Worm (Caenorhabditis elegans) whole organism, L4 larva: ENCODE data around the gene K10D11.3.

Experiments used
- D1046.2 ChIP-seq: fragments of 200-800 bp; sonication (Bioruptor generic); IDR thresholded peaks from 2 replicates; pipeline ENCODE4 v1.3.6; 2022; ENCODE audit warnings: missing genetic modification characterization, missing compliant biosample characterization
- R02D3.7 ChIP-seq: fragments of 150-350 bp; sonication (generic microtip); optimal IDR thresholded peaks from 3 replicates; lab custom pipeline; 2014; ENCODE audit warnings: missing biosample characterization, missing genetic modification characterization
- T26A8.4 ChIP-seq: fragments of 200-800 bp; sonication (Bioruptor generic); IDR thresholded peaks from 2 replicates; pipeline ENCODE4 v1.3.6; 2022; ENCODE audit warnings: missing genetic modification characterization, missing compliant biosample characterization
- Y105C5A.15 ChIP-seq: fragments of 200-800 bp; sonication (Bioruptor generic); IDR thresholded peaks from 2 replicates; pipeline ENCODE4 v1.3.6; 2022; ENCODE audit warnings: missing genetic modification characterization, missing compliant biosample characterization
- Y48G9A.11 ChIP-seq: fragments of 200-800 bp; sonication (Bioruptor generic); IDR thresholded peaks from 2 replicates; pipeline ENCODE4 v1.3.6; 2022; ENCODE audit warnings: missing genetic modification reagents, missing genetic modification characterization, missing compliant biosample characterization
- aha-1 ChIP-seq: fragments of 150-350 bp; peaks from one replicate; lab custom pipeline; 2014; ENCODE audit warnings: missing biosample characterization, missing genetic modification characterization
- ama-1 ChIP-seq: fragments of 150-350 bp; optimal IDR thresholded peaks from 2 replicates; lab custom pipeline; 2014; ENCODE audit warnings: inconsistent platforms, mixed read lengths
- arid-1 ChIP-seq: fragments of 200-800 bp; sonication (Bioruptor generic); conservative IDR thresholded peaks from 2 replicates; pipeline ENCODE4 v1.3.6; 2022; ENCODE audit warnings: missing genetic modification reagents, missing genetic modification characterization, missing compliant biosample characterization
- attf-4 ChIP-seq: sonication (generic microtip); optimal IDR thresholded peaks from 3 replicates; lab custom pipeline; 2017; ENCODE audit warnings: missing biosample characterization, missing genetic modification characterization
- ceh-44 ChIP-seq: fragments of 200-800 bp; sonication (Bioruptor generic); IDR thresholded peaks from 2 replicates; pipeline ENCODE4 v1.3.6; 2022; ENCODE audit warnings: missing genetic modification reagents, missing genetic modification characterization, missing compliant biosample characterization
- ceh-62 ChIP-seq: sonication (generic microtip); optimal IDR thresholded peaks from 2 replicates; lab custom pipeline; 2017; ENCODE audit warnings: missing biosample characterization, missing genetic modification characterization
- ceh-82 ChIP-seq: sonication (generic microtip); optimal IDR thresholded peaks from 2 replicates; lab custom pipeline; 2017; ENCODE audit warnings: missing biosample characterization, missing genetic modification characterization
- ces-1 ChIP-seq: fragments of 150-350 bp; sonication (generic microtip); optimal IDR thresholded peaks from 4 replicates; lab custom pipeline; 2014; ENCODE audit warnings: missing biosample characterization, missing genetic modification reagents, missing genetic modification characterization
- cey-2 ChIP-seq: sonication (generic microtip); optimal IDR thresholded peaks from 3 replicates; lab custom pipeline; 2017; ENCODE audit warnings: missing genetic modification characterization, mild to moderate bottlenecking, missing compliant biosample characterization, antibody characterized with exemption, borderline replicate concordance; ENCODE audit not compliant: insufficient read depth
- ctbp-1 ChIP-seq: fragments of 200-800 bp; sonication (Bioruptor generic); IDR thresholded peaks from 2 replicates; pipeline ENCODE4 v1.3.6; 2022; ENCODE audit warnings: missing genetic modification reagents, missing genetic modification characterization, missing compliant biosample characterization
- daf-12 ChIP-seq: fragments of 150-350 bp; optimal IDR thresholded peaks from 2 replicates; lab custom pipeline; 2014; ENCODE audit warnings: missing biosample characterization, missing genetic modification reagents, missing genetic modification characterization
- daf-16 ChIP-seq, 3 experiments: sonication (generic microtip); optimal IDR thresholded peaks; 2 replicates each; lab custom pipeline; 2016 to 2017; ENCODE audit warnings: missing genetic modification characterization in 3 of 3, missing genetic modification reagents in 3 of 3, mild to moderate bottlenecking in 2 of 3, missing compliant biosample characterization in 2 of 3, missing biosample characterization in 1 of 3, moderate library complexity in 1 of 3
- daf-19 ChIP-seq: fragments of 200-800 bp; sonication (Bioruptor generic); conservative IDR thresholded peaks from 2 replicates; pipeline ENCODE4 v1.3.6; 2022; ENCODE audit warnings: missing genetic modification characterization, missing compliant biosample characterization
- dmd-6 ChIP-seq: fragments of 200-800 bp; sonication (Bioruptor generic); IDR thresholded peaks from 2 replicates; pipeline ENCODE4 v1.3.6; 2022; ENCODE audit warnings: missing genetic modification reagents, missing genetic modification characterization, missing compliant biosample characterization
- dmd-9 ChIP-seq: fragments of 200-800 bp; sonication (Bioruptor generic); IDR thresholded peaks from 2 replicates; pipeline ENCODE4 v1.3.6; 2022; ENCODE audit warnings: missing genetic modification reagents, missing genetic modification characterization, missing compliant biosample characterization
- dpl-1 ChIP-seq: fragments of 150-350 bp; optimal IDR thresholded peaks from 2 replicates; lab custom pipeline; 2014; ENCODE audit warnings: missing biosample characterization, missing genetic modification reagents, missing genetic modification characterization
- dve-1 ChIP-seq: sonication (generic microtip); optimal IDR thresholded peaks from 2 replicates; lab custom pipeline; 2017; ENCODE audit warnings: antibody characterized with exemption, mild to moderate bottlenecking, missing genetic modification characterization, missing compliant biosample characterization; ENCODE audit not compliant: insufficient read depth
- jun-1 ChIP-seq: fragments of 150-350 bp; optimal IDR thresholded peaks from 2 replicates; lab custom pipeline; 2014; ENCODE audit warnings: missing biosample characterization, missing genetic modification reagents, missing genetic modification characterization
- lin-1 ChIP-seq: fragments of 200-800 bp; sonication (Bioruptor generic); IDR thresholded peaks from 2 replicates; pipeline ENCODE4 v1.3.6; 2022; ENCODE audit warnings: missing genetic modification reagents, missing genetic modification characterization, missing compliant biosample characterization
- lin-13 ChIP-seq: fragments of 150-350 bp; optimal IDR thresholded peaks from 2 replicates; lab custom pipeline; 2014; ENCODE audit warnings: missing biosample characterization, missing genetic modification reagents, missing genetic modification characterization
- mes-2 ChIP-seq: sonication (generic microtip); optimal IDR thresholded peaks from 2 replicates; lab custom pipeline; 2016; ENCODE audit warnings: missing genotype, mild to moderate bottlenecking, missing genetic modification characterization, missing compliant biosample characterization; ENCODE audit not compliant: poor library complexity, severe bottlenecking
- mxl-2 ChIP-seq: fragments of 200-800 bp; sonication (Bioruptor generic); conservative IDR thresholded peaks from 2 replicates; pipeline ENCODE4 v1.3.6; 2022; ENCODE audit warnings: missing genetic modification reagents, missing genetic modification characterization, missing compliant biosample characterization
- mxl-3 ChIP-seq: fragments of 200-800 bp; sonication (Bioruptor generic); optimal IDR thresholded peaks from 2 replicates; lab custom pipeline; 2018; ENCODE audit warnings: mild to moderate bottlenecking, missing genetic modification characterization, missing compliant biosample characterization
- nhr-10 ChIP-seq: fragments of 150-350 bp; optimal IDR thresholded peaks from 2 replicates; lab custom pipeline; 2014; ENCODE audit warnings: missing biosample characterization, missing genetic modification characterization
- nhr-102 ChIP-seq: sonication (generic microtip); optimal IDR thresholded peaks from 2 replicates; lab custom pipeline; 2016; ENCODE audit warnings: mild to moderate bottlenecking, missing genetic modification characterization, moderate library complexity, missing compliant biosample characterization
- nhr-11 ChIP-seq: fragments of 150-350 bp; optimal IDR thresholded peaks from 2 replicates; lab custom pipeline; 2014; ENCODE audit warnings: missing biosample characterization, missing genetic modification characterization
- nhr-237 ChIP-seq: sonication (generic microtip); optimal IDR thresholded peaks from 2 replicates; lab custom pipeline; 2017; ENCODE audit warnings: missing biosample characterization, missing genetic modification characterization
- nhr-25 ChIP-seq: sonication (generic microtip); optimal IDR thresholded peaks from 2 replicates; lab custom pipeline; 2017; ENCODE audit warnings: missing genetic modification characterization, mild to moderate bottlenecking, missing compliant biosample characterization, antibody characterized with exemption, moderate library complexity, borderline replicate concordance; ENCODE audit not compliant: insufficient read depth
- nhr-28 ChIP-seq: fragments of 150-350 bp; optimal IDR thresholded peaks from 2 replicates; lab custom pipeline; 2014; ENCODE audit warnings: missing biosample characterization, missing genetic modification characterization
- nhr-41 ChIP-seq: fragments of 200-800 bp; sonication (Bioruptor generic); IDR thresholded peaks from 2 replicates; pipeline ENCODE4 v1.3.6; 2022; ENCODE audit warnings: missing genetic modification reagents, missing genetic modification characterization, missing compliant biosample characterization
- nhr-42 ChIP-seq: fragments of 200-800 bp; sonication (Bioruptor generic); IDR thresholded peaks from 2 replicates; pipeline ENCODE4 v1.3.6; 2022; ENCODE audit warnings: missing genetic modification characterization, missing compliant biosample characterization
- nhr-77 ChIP-seq: fragments of 150-350 bp; optimal IDR thresholded peaks from 2 replicates; lab custom pipeline; 2014; ENCODE audit warnings: missing biosample characterization, missing genetic modification characterization
- php-3 ChIP-seq: fragments of 200-800 bp; sonication (Bioruptor generic); IDR thresholded peaks from 2 replicates; pipeline ENCODE4 v1.3.6; 2022; ENCODE audit warnings: missing genetic modification reagents, missing genetic modification characterization, missing compliant biosample characterization
- pqm-1 ChIP-seq: sonication (generic microtip); optimal IDR thresholded peaks from 2 replicates; lab custom pipeline; 2017; ENCODE audit warnings: missing biosample characterization, missing genetic modification characterization
- rbr-2 ChIP-seq: sonication (generic microtip); optimal IDR thresholded peaks from 2 replicates; lab custom pipeline; 2016; ENCODE audit warnings: missing genotype, missing genetic modification characterization, missing compliant biosample characterization
- snpc-1.2 ChIP-seq: fragments of 200-800 bp; sonication (Bioruptor generic); IDR thresholded peaks from 2 replicates; pipeline ENCODE4 v1.3.6; 2022; ENCODE audit warnings: missing genetic modification reagents, missing genetic modification characterization, missing compliant biosample characterization
- snpc-4 ChIP-seq: fragments of 150-350 bp; optimal IDR thresholded peaks from 2 replicates; lab custom pipeline; 2014; ENCODE audit warnings: missing biosample characterization, missing genetic modification characterization
- spr-3 ChIP-seq: fragments of 200-800 bp; sonication (Bioruptor generic); optimal IDR thresholded peaks from 2 replicates; lab custom pipeline; 2018; ENCODE audit warnings: mild to moderate bottlenecking, missing genetic modification characterization, missing compliant biosample characterization
- tag-97 ChIP-seq: fragments of 200-800 bp; sonication (Bioruptor generic); IDR thresholded peaks from 2 replicates; pipeline ENCODE4 v1.3.6; 2022; ENCODE audit warnings: missing genetic modification characterization, missing compliant biosample characterization
- tra-1 ChIP-seq: fragments of 200-800 bp; sonication (Bioruptor generic); IDR thresholded peaks from 2 replicates; pipeline ENCODE4 v1.3.6; 2022; ENCODE audit warnings: missing genetic modification reagents, missing genetic modification characterization, missing compliant biosample characterization
- vab-7 ChIP-seq: fragments of 200-800 bp; sonication (Bioruptor generic); IDR thresholded peaks from 2 replicates; pipeline ENCODE4 v1.3.6; 2022; ENCODE audit warnings: missing genetic modification reagents, missing genetic modification characterization, missing compliant biosample characterization
- zfp-2 ChIP-seq: sonication (generic microtip); optimal IDR thresholded peaks from 2 replicates; lab custom pipeline; 2016; ENCODE audit warnings: mild to moderate bottlenecking, missing genetic modification characterization, missing compliant biosample characterization
- zfp-3 ChIP-seq: fragments of 200-800 bp; sonication (Bioruptor generic); conservative IDR thresholded peaks from 2 replicates; pipeline ENCODE4 v1.3.6; 2022; ENCODE audit warnings: missing genetic modification reagents, missing genetic modification characterization, missing compliant biosample characterization
- zip-2 ChIP-seq: fragments of 150-350 bp; optimal IDR thresholded peaks from 2 replicates; lab custom pipeline; 2014; ENCODE audit warnings: missing biosample characterization, missing genetic modification characterization
- ztf-7 ChIP-seq: fragments of 150-350 bp; optimal IDR thresholded peaks from 2 replicates; lab custom pipeline; 2014; ENCODE audit warnings: missing biosample characterization, missing genetic modification characterization

Gene K10D11.3

ce11 chrIV:13028746-13029673, 43.1 kb upstream of the K10D11.3 start:
- TF ChIP-seq mxl-2 (GFP tag; lab: Robert Waterston, UW): no peak
- TF ChIP-seq zfp-3: no peak
- no peak for TF ChIP-seq dmd-6 (GFP tag; lab: Robert Waterston, UW)
- no peak for TF ChIP-seq mxl-3 (GFP tag; lab: Kevin White, UChicago)
- TF ChIP-seq arid-1 (GFP tag; lab: Robert Waterston, UW): no peak
- no peak for TF ChIP-seq tra-1
- no peak for TF ChIP-seq ces-1 (GFP tag; lab: Kevin White, UChicago)
- no peak for TF ChIP-seq lin-1 (GFP tag; lab: Robert Waterston, UW)
- TF ChIP-seq daf-19 (GFP tag; lab: Robert Waterston, UW): no peak
- peak; percentile 16 for TF ChIP-seq mes-2 (tag; lab: Kevin White, UChicago)
- no peak for TF ChIP-seq lin-13
- no peak for TF ChIP-seq dpl-1 (GFP tag; lab: Kevin White, UChicago)
- TF ChIP-seq T26A8.4 (GFP tag; lab: Robert Waterston, UW): no peak
- TF ChIP-seq nhr-25 (tag; lab: Kevin White, UChicago): no peak
- TF ChIP-seq zfp-2 (tag; lab: Kevin White, UChicago): no peak
- no peak for TF ChIP-seq nhr-77 (tag; lab: Kevin White, UChicago)
- no peak for TF ChIP-seq Y48G9A.11 (GFP tag; lab: Robert Waterston, UW)
- TF ChIP-seq nhr-102 (tag; lab: Kevin White, UChicago): no peak
- peak; percentile 32 for TF ChIP-seq aha-1 (tag; lab: Kevin White, UChicago)
- no peak for TF ChIP-seq dmd-9 (GFP tag; lab: Robert Waterston, UW)
- TF ChIP-seq tag-97 (GFP tag; lab: Robert Waterston, UW): no peak
- no peak for TF ChIP-seq nhr-10
- TF ChIP-seq ztf-7 (tag; lab: Kevin White, UChicago): no peak
- TF ChIP-seq Y105C5A.15 (GFP tag; lab: Robert Waterston, UW): no peak
- no peak for TF ChIP-seq ceh-62 (tag; lab: Kevin White, UChicago)
- no peak for TF ChIP-seq zip-2 (tag; lab: Kevin White, UChicago)
- TF ChIP-seq rbr-2 (tag; lab: Kevin White, UChicago): no peak
- no peak for TF ChIP-seq nhr-41 (GFP tag; lab: Robert Waterston, UW)
- TF ChIP-seq snpc-1.2 (GFP tag; lab: Robert Waterston, UW): peak; percentile 38; the same call in 1 of the 2 replicates
- TF ChIP-seq spr-3 (GFP tag; lab: Kevin White, UChicago): no peak
- TF ChIP-seq daf-16 (GFP tag; optimal IDR thresholded peaks at IDR 0.05; lab: Kevin White, UChicago): no peak
- TF ChIP-seq daf-16 (tag; optimal IDR thresholded peaks at IDR 0.05; lab: Kevin White, UChicago): peak; percentile 6
- TF ChIP-seq D1046.2: no peak
- TF ChIP-seq nhr-42 (GFP tag; lab: Robert Waterston, UW): no peak
- peak; percentile 56 for TF ChIP-seq pqm-1 (tag; lab: Kevin White, UChicago)
- TF ChIP-seq nhr-28 (tag; lab: Kevin White, UChicago): peak; percentile 8
- TF ChIP-seq nhr-11 (tag; lab: Kevin White, UChicago): no peak
- no peak for TF ChIP-seq R02D3.7
- no peak for TF ChIP-seq vab-7 (GFP tag; lab: Robert Waterston, UW)
- TF ChIP-seq snpc-4 (tag; lab: Kevin White, UChicago): no peak
- no peak for TF ChIP-seq jun-1 (tag; lab: Kevin White, UChicago)
- TF ChIP-seq ctbp-1: no peak
- peak; percentile 7 for TF ChIP-seq dve-1
- no peak for TF ChIP-seq nhr-237 (tag; lab: Kevin White, UChicago)
- TF ChIP-seq ceh-44 (GFP tag; lab: Robert Waterston, UW): no peak
- no peak for TF ChIP-seq ceh-82
- no peak for TF ChIP-seq ama-1 (lab: Kevin White, UChicago)
- no peak for TF ChIP-seq cey-2 (tag; lab: Kevin White, UChicago)
- TF ChIP-seq daf-12: no peak
- no peak for TF ChIP-seq php-3 (GFP tag; lab: Robert Waterston, UW)
- TF ChIP-seq attf-4 (tag; lab: Kevin White, UChicago): no peak
